Fruit fly (Drosophila melanogaster) whole organism, embryonic: ENCODE results near the gene CG32313.
A peak's percentile ranks its signal among the peaks of the same experiment; 100 is the strongest.

Experiments
- CG11456 ChIP-seq: fragments of 200-800 bp; sonication (Bioruptor generic); IDR thresholded peaks from 3 replicates; pipeline ENCODE4 v1.3.6; 2022; ENCODE audit warnings: missing biosample characterization, missing genetic modification characterization
- CG14050 ChIP-seq: fragments of 200-800 bp; sonication (Bioruptor generic); IDR thresholded peaks from 3 replicates; pipeline ENCODE4 v1.3.6; 2022; ENCODE audit warnings: missing biosample characterization, missing genetic modification characterization
- CG31365 ChIP-seq: fragments of 200-800 bp; sonication (Bioruptor generic); optimal IDR thresholded peaks from 2 replicates; lab custom pipeline; 2018; ENCODE audit warnings: missing biosample characterization, mild to moderate bottlenecking, missing genetic modification characterization
- Dip2 ChIP-seq: fragments of 200-800 bp; sonication (Bioruptor generic); IDR thresholded peaks from 2 replicates; pipeline ENCODE4 v1.3.6; 2022; ENCODE audit warnings: missing biosample characterization, missing genetic modification characterization
- Hand ChIP-seq: fragments of 200-800 bp; sonication (Bioruptor generic); optimal IDR thresholded peaks from 2 replicates; lab custom pipeline; 2017; ENCODE audit warnings: mild to moderate bottlenecking, missing biosample characterization, missing genetic modification reagents, missing genetic modification characterization
- Jarid2 ChIP-seq: fragments of 200-800 bp; sonication (Bioruptor generic); optimal IDR thresholded peaks from 3 replicates; lab custom pipeline; 2017; ENCODE audit warnings: mild to moderate bottlenecking, missing biosample characterization, missing genetic modification reagents, missing genetic modification characterization
- lola ChIP-seq, 3 experiments: fragments of >200 bp in 2 of 3; fragments of 200-800 bp in 1 of 3; sonication (Bioruptor generic) in 1 of 3; optimal IDR thresholded peaks; 2 replicates each; lab custom pipeline; 2017 to 2019; ENCODE audit warnings: missing biosample characterization in 3 of 3, missing genetic modification characterization in 3 of 3, mild to moderate bottlenecking in 1 of 3, moderate library complexity in 1 of 3
- usp ChIP-seq: fragments of >200 bp; optimal IDR thresholded peaks from 2 replicates; lab custom pipeline; 2017; ENCODE audit warnings: missing biosample characterization, missing genetic modification characterization

DNA sequence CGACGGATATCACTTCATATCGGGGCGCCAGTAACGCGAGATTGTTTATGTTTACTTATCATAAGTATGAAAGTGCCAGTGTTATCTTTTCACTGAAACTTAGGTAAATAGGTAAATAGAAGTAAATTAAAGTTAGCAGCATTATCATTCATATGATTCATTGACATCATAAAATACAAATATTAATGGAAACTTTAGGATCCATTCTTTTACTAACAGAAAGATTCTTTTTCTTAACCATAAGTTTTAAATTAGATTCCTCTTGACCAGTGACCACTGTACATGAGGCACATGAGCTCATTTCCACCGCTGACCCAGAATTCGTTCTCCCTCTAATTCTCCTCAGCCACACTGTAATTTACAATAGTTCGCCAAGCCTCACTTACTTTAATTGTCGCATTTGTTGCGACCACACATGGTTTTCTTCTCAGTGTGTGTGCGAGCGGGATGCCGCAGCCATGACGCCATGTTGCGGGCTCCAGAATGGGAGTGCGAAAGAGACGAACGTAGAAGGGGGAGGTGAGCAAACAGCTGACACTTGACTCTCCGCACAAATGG, 32.9 kb upstream of the CG32313 start:
- TF ChIP-seq usp (no peak), lola (GFP tag; optimal IDR thresholded peaks at IDR 0.05; lab: Kevin White, UChicago) (no peak), CG14050 (GFP tag; lab: Robert Waterston, UW) (no peak), Hand (GFP tag; lab: Kevin White, UChicago) (no peak), Dip2 (GFP tag; lab: Robert Waterston, UW) (no peak), Jarid2 (GFP tag; lab: Kevin White, UChicago) (peak; percentile 57), CG31365 (tag; lab: Kevin White, UChicago) (no peak), CG11456 (0 out of 3 replicates have a peak, but pooled peaks have one; percentile 41)
